Fruit fly (Drosophila melanogaster): Measurements from ENCODE around the gene 5-HT2A.

The 5-HT2A gene

DNA sequence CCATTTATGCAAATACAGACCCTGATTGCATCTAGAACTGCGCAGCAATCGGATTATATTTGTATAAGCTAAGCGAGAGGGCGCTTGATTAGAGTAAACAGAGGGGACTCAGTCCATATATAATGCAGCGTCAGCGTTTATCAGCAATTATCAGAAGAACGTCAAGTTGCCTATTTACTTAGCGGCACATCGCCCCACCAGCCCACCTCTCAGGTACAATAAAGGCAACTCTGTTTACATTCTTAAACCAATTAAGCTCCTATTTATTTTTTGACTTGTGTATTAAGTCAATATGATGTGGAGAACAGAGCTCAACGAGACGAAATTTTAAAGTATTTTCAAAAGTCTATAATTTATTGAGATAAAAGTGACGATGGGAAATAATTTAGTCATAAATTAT is 52.3 kb downstream of the 5-HT2A start (continued):
- TF ChIP-seq sisA (GFP tag; IDR thresholded peaks at IDR 0.05) (no peak), Six4 (GFP tag; optimal IDR thresholded peaks at IDR 0.05) (peak; percentile 83), CG18764 (GFP tag; optimal IDR thresholded peaks at IDR 0.05) (peak; percentile 92), CG31224 (GFP tag; IDR thresholded peaks at IDR 0.05) (peak; percentile 41; the same call in 1 of the 2 replicates), btn (GFP tag; optimal IDR thresholded peaks at IDR 0.05) (peak; percentile 71), da (GFP tag; optimal IDR thresholded peaks at IDR 0.05) (no peak), lola (GFP tag; optimal IDR thresholded peaks at IDR 0.05) (peak in 1 of 3 experiments; percentile 35), sob (GFP tag; IDR thresholded peaks at IDR 0.05) (peak; percentile 87; the same call in 1 of the 2 replicates), CG13775 (GFP tag; optimal IDR thresholded peaks at IDR 0.05) (no peak), Atf-2 (GFP tag; optimal IDR thresholded peaks at IDR 0.05) (no peak), CG4360 (GFP tag; IDR thresholded peaks at IDR 0.05) (peak; percentile 70), CG6689 (GFP tag; IDR thresholded peaks at IDR 0.05) (peak; percentile 68), CG5180 (GFP tag; optimal IDR thresholded peaks at IDR 0.05) (peak; percentile 82), kni (GFP tag; optimal IDR thresholded peaks at IDR 0.05) (peak; percentile 96), CG43689 (GFP tag; IDR thresholded peaks at IDR 0.05) (no peak), Opbp (GFP tag; IDR thresholded peaks at IDR 0.05; ENCODE audit: partially characterized antibody) (no peak), CG4820 (GFP tag; optimal IDR thresholded peaks at IDR 0.05) (peak; percentile 78), lmd (GFP tag; IDR thresholded peaks at IDR 0.05) (peak; percentile 24; the same call in 1 of the 2 replicates), ato (GFP tag; IDR thresholded peaks at IDR 0.05; ENCODE audit: partially characterized antibody) (no peak), Poxn (GFP tag; IDR thresholded peaks at IDR 0.05) (no peak), Drgx (GFP tag; IDR thresholded peaks at IDR 0.05) (peak; percentile 79), CG17361 (GFP tag; IDR thresholded peaks at IDR 0.05) (peak; percentile 90), Myb (GFP tag; optimal IDR thresholded peaks at IDR 0.05) (peak; percentile 26), ro (GFP tag; IDR thresholded peaks at IDR 0.05) (no peak), CG17802 (tag; optimal IDR thresholded peaks at IDR 0.05) (peak; percentile 65), gsb (GFP tag; IDR thresholded peaks at IDR 0.05) (peak; percentile 61), CG30403 (GFP tag; optimal IDR thresholded peaks at IDR 0.05) (peak; percentile 40), lbe (GFP tag; optimal IDR thresholded peaks at IDR 0.05) (peak; percentile 97), CG5245 (GFP tag; optimal IDR thresholded peaks at IDR 0.05) (peak; percentile 73), Ets65A (GFP tag) (no peak), Kr (GFP tag; optimal IDR thresholded peaks at IDR 0.05) (peak; percentile 89), CG33557 (GFP tag; optimal IDR thresholded peaks at IDR 0.05) (peak; percentile 69), CG2889 (GFP tag; IDR thresholded peaks at IDR 0.05) (no peak), shn (GFP tag; optimal IDR thresholded peaks at IDR 0.05) (no peak), CG1529 (GFP tag; optimal IDR thresholded peaks at IDR 0.05) (peak; percentile 63), CG6854 (GFP tag; optimal IDR thresholded peaks at IDR 0.05) (peak; percentile 78), CHES-1-like (GFP tag; optimal IDR thresholded peaks at IDR 0.05) (peak; percentile 32), luna (GFP tag; optimal IDR thresholded peaks at IDR 0.05) (no peak), CG7556 (GFP tag; optimal IDR thresholded peaks at IDR 0.05) (peak; percentile 81), CG13296 (GFP tag; optimal IDR thresholded peaks at IDR 0.05) (peak; percentile 79), CG1024 (GFP tag; IDR thresholded peaks at IDR 0.05) (peak; percentile 88), CG18476 (GFP tag; optimal IDR thresholded peaks at IDR 0.05) (peak; percentile 87), CG10543 (GFP tag; optimal IDR thresholded peaks at IDR 0.05) (peak; percentile 71), CG10209 (GFP tag; optimal IDR thresholded peaks at IDR 0.05) (peak; percentile 40), B-H1 (GFP tag; IDR thresholded peaks at IDR 0.05) (peak; percentile 63; the same call in 1 of the 3 replicates), oc (tag; optimal IDR thresholded peaks at IDR 0.05) (no peak), sd (tag; optimal IDR thresholded peaks at IDR 0.05) (no peak), CG1603 (tag; optimal IDR thresholded peaks at IDR 0.05) (peak; percentile 79), ab (GFP tag; optimal IDR thresholded peaks at IDR 0.05) (no peak), CG11504 (tag; optimal IDR thresholded peaks at IDR 0.05) (peak; percentile 81), CG31365 (tag; optimal IDR thresholded peaks at IDR 0.05) (peak; percentile 74)
